Worm (Caenorhabditis elegans): Measurements from ENCODE around the gene npax-4.

ce11 chrIV:8893746-8894145 is 14.0 kb upstream of the npax-4 start, which contains the start of gene rad-54.L2:
- TF ChIP-seq B0310.2 (tag; optimal IDR thresholded peaks at IDR 0.05) (no peak), ceh-36 (tag; optimal IDR thresholded peaks at IDR 0.05) (no peak)
